Worm (Caenorhabditis elegans) whole organism, mixed stage, embryonic: ENCODE results near the gene cpr-8.

Experiments
- ces-1 ChIP-seq: fragments of 150-350 bp; optimal IDR thresholded peaks from 2 replicates; lab custom pipeline; 2014; ENCODE audit warnings: missing biosample characterization, missing genetic modification reagents, missing genetic modification characterization
- lsy-2 ChIP-seq: fragments of 150-350 bp; optimal IDR thresholded peaks from 2 replicates; lab custom pipeline; 2014; ENCODE audit warnings: missing biosample characterization, missing genetic modification characterization

ce11 chrV:1134302-1134701 lies at the start of gene cpr-8:
- no peak for TF ChIP-seq ces-1 (GFP tag; lab: Kevin White, UChicago)
- TF ChIP-seq lsy-2 (tag; lab: Kevin White, UChicago), result no peak
